Worm (Caenorhabditis elegans): Measurements from ENCODE around the gene div-1.

The div-1 gene

ce11 chrIII:10248441-10249137, at the start of gene div-1, which contains the start of gene cor-1:
Gene div-1 (minus strand): TSS chrIII:10248559.
Gene cor-1 (plus strand): TSS chrIII:10249111.
- TF ChIP-seq snpc-1.1 (tag; optimal IDR thresholded peaks at IDR 0.05; ENCODE audit: insufficient read depth) (no peak), mes-4 (tag; optimal IDR thresholded peaks at IDR 0.05) (no peak), tbx-9 (tag; optimal IDR thresholded peaks at IDR 0.05; ENCODE audit: borderline replicate concordance) (no peak), aptf-3 (GFP tag; IDR thresholded peaks at IDR 0.05) (no peak), Y79H2A.3 (GFP tag; conservative IDR thresholded peaks at IDR 0.05) (no peak), F57A8.1 (GFP tag; optimal IDR thresholded peaks at IDR 0.05) (no peak), snpc-3.4 (tag; optimal IDR thresholded peaks at IDR 0.05) (no peak), C17E4.6 (GFP tag; IDR thresholded peaks at IDR 0.05) (no peak), gei-17 (GFP tag; optimal IDR thresholded peaks at IDR 0.05) (no peak), ztf-18 (tag; optimal IDR thresholded peaks at IDR 0.05) (peak; percentile 5), xnd-1 (tag; optimal IDR thresholded peaks at IDR 0.05) (no peak), ZK185.1 (tag; optimal IDR thresholded peaks at IDR 0.05; ENCODE audit: poor library complexity, severe bottlenecking) (no peak), rcor-1 (GFP tag; IDR thresholded peaks at IDR 0.05) (no peak), F57C9.4 (tag; optimal IDR thresholded peaks at IDR 0.05) (no peak), die-1 (tag; optimal IDR thresholded peaks at IDR 0.05) (no peak), nhr-27 (tag; optimal IDR thresholded peaks at IDR 0.05) (no peak), lir-1 (GFP tag; conservative IDR thresholded peaks at IDR 0.05) (no peak), hrde-1 (tag; optimal IDR thresholded peaks at IDR 0.05; ENCODE audit: borderline replicate concordance) (no peak), F39B2.1 (GFP tag; IDR thresholded peaks at IDR 0.05) (no peak), mxl-1 (tag; optimal IDR thresholded peaks at IDR 0.05) (no peak), F10E7.11 (tag; optimal IDR thresholded peaks at IDR 0.05) (no peak), F52B5.7 (tag; optimal IDR thresholded peaks at IDR 0.05) (no peak), dox-1 (GFP tag; IDR thresholded peaks at IDR 0.05) (0 out of 2 replicates have a peak, but pooled peaks have one; percentile 9), ceh-27 (GFP tag; optimal IDR thresholded peaks at IDR 0.05) (no peak), dpl-1 (GFP tag; optimal IDR thresholded peaks at IDR 0.05) (peak; percentile 31), lin-35 (GFP tag; optimal IDR thresholded peaks at IDR 0.05) (peak in 1 of 3 experiments; percentile 36), lsy-27 (tag; optimal IDR thresholded peaks at IDR 0.05; ENCODE audit: borderline replicate concordance, insufficient read depth) (no peak), athp-1 (tag; optimal IDR thresholded peaks at IDR 0.05) (no peak), F55B11.4 (tag; optimal IDR thresholded peaks at IDR 0.05; ENCODE audit: borderline replicate concordance, insufficient read depth) (no peak), unc-130 (GFP tag; optimal IDR thresholded peaks at IDR 0.05) (no peak), hlh-12 (tag; optimal IDR thresholded peaks at IDR 0.05) (no peak), C06A6.2 (GFP tag; conservative IDR thresholded peaks at IDR 0.05) (no peak), hmg-1.2 (GFP tag; IDR thresholded peaks at IDR 0.05) (no peak), ceh-58 (GFP tag; IDR thresholded peaks at IDR 0.05) (no peak), let-607 (tag; optimal IDR thresholded peaks at IDR 0.05) (no peak), ekl-4 (GFP tag; IDR thresholded peaks at IDR 0.05) (no peak), lin-54 (GFP tag; optimal IDR thresholded peaks at IDR 0.05) (peak; percentile 52), nfya-1 (tag; optimal IDR thresholded peaks at IDR 0.05; ENCODE audit: borderline replicate concordance, insufficient read depth) (no peak), nhr-179 (tag; optimal IDR thresholded peaks at IDR 0.05) (no peak), T26A5.8 (tag; optimal IDR thresholded peaks at IDR 0.05) (no peak), egrh-3 (GFP tag; IDR thresholded peaks at IDR 0.05) (peak; percentile 29; the same call in 1 of the 2 replicates), F33H1.4 (GFP tag; IDR thresholded peaks at IDR 0.05) (no peak), mcd-1 (GFP tag; IDR thresholded peaks at IDR 0.05) (peak; percentile 93), akir-1 (GFP tag; optimal IDR thresholded peaks at IDR 0.05) (no peak), lsl-1 (GFP tag; optimal IDR thresholded peaks at IDR 0.05) (no peak), zfh-2 (GFP tag; conservative IDR thresholded peaks at IDR 0.05) (peak; percentile 83), D2030.7 (GFP tag; IDR thresholded peaks at IDR 0.05) (no peak)

Data from whole organism, young adult.